Worm (Caenorhabditis elegans) whole organism, L4 larva: ENCODE data around the gene srd-56.

Experiments
- D1046.2 ChIP-seq: fragments of 200-800 bp; sonication (Bioruptor generic); IDR thresholded peaks from 2 replicates; pipeline ENCODE4 v1.3.6; 2022; ENCODE audit warnings: missing genetic modification characterization, missing compliant biosample characterization
- F26F4.8 ChIP-seq: fragments of 200-800 bp; sonication (Bioruptor generic); conservative IDR thresholded peaks from 2 replicates; pipeline ENCODE4 v1.3.6; 2022; ENCODE audit warnings: missing genetic modification characterization, missing compliant biosample characterization
- F44E2.7 ChIP-seq: fragments of 200-800 bp; sonication (Bioruptor generic); IDR thresholded peaks from 2 replicates; pipeline ENCODE4 v2.1.2; 2022; ENCODE audit warnings: missing genetic modification characterization, missing compliant biosample characterization
- R02D3.7 ChIP-seq: fragments of 150-350 bp; sonication (generic microtip); optimal IDR thresholded peaks from 3 replicates; lab custom pipeline; 2014; ENCODE audit warnings: missing biosample characterization, missing genetic modification characterization
- T20F7.1 ChIP-seq: fragments of 200-800 bp; sonication (Bioruptor generic); optimal IDR thresholded peaks from 2 replicates; lab custom pipeline; 2018; ENCODE audit warnings: mild to moderate bottlenecking, missing genetic modification characterization, missing compliant biosample characterization
- Y105C5A.15 ChIP-seq: fragments of 200-800 bp; sonication (Bioruptor generic); IDR thresholded peaks from 2 replicates; pipeline ENCODE4 v1.3.6; 2022; ENCODE audit warnings: missing genetic modification characterization, missing compliant biosample characterization
- Y48G9A.11 ChIP-seq: fragments of 200-800 bp; sonication (Bioruptor generic); IDR thresholded peaks from 2 replicates; pipeline ENCODE4 v1.3.6; 2022; ENCODE audit warnings: missing genetic modification reagents, missing genetic modification characterization, missing compliant biosample characterization
- Y5F2A.4 ChIP-seq: fragments of 200-800 bp; sonication (Bioruptor generic); optimal IDR thresholded peaks from 2 replicates; lab custom pipeline; 2018; ENCODE audit warnings: mild to moderate bottlenecking, missing genetic modification characterization, missing compliant biosample characterization
- Y75B8A.6 ChIP-seq: fragments of 200-800 bp; sonication (Bioruptor generic); IDR thresholded peaks from 2 replicates; pipeline ENCODE4 v1.3.6; 2022; ENCODE audit warnings: missing genetic modification reagents, missing genetic modification characterization, missing compliant biosample characterization
- aha-1 ChIP-seq: fragments of 150-350 bp; peaks from one replicate; lab custom pipeline; 2014; ENCODE audit warnings: missing biosample characterization, missing genetic modification characterization
- aly-2 ChIP-seq: sonication (generic microtip); optimal IDR thresholded peaks from 2 replicates; lab custom pipeline; 2018; ENCODE audit warnings: missing biosample characterization, missing genetic modification characterization
- attf-4 ChIP-seq: sonication (generic microtip); optimal IDR thresholded peaks from 3 replicates; lab custom pipeline; 2017; ENCODE audit warnings: missing biosample characterization, missing genetic modification characterization
- ceh-20 ChIP-seq: fragments of 200-800 bp; sonication (Bioruptor generic); IDR thresholded peaks from 2 replicates; pipeline ENCODE4 v1.3.6; 2022; ENCODE audit warnings: missing genetic modification reagents, missing genetic modification characterization, missing compliant biosample characterization
- ceh-32 ChIP-seq: sonication (generic microtip); optimal IDR thresholded peaks from 2 replicates; lab custom pipeline; 2016; ENCODE audit warnings: mild to moderate bottlenecking, missing genetic modification characterization, missing compliant biosample characterization; ENCODE audit not compliant: poor library complexity
- ceh-44 ChIP-seq: fragments of 200-800 bp; sonication (Bioruptor generic); IDR thresholded peaks from 2 replicates; pipeline ENCODE4 v1.3.6; 2022; ENCODE audit warnings: missing genetic modification reagents, missing genetic modification characterization, missing compliant biosample characterization
- ceh-62 ChIP-seq: sonication (generic microtip); optimal IDR thresholded peaks from 2 replicates; lab custom pipeline; 2017; ENCODE audit warnings: missing biosample characterization, missing genetic modification characterization
- ces-1 ChIP-seq: fragments of 150-350 bp; sonication (generic microtip); optimal IDR thresholded peaks from 4 replicates; lab custom pipeline; 2014; ENCODE audit warnings: missing biosample characterization, missing genetic modification reagents, missing genetic modification characterization
- ctbp-1 ChIP-seq: fragments of 200-800 bp; sonication (Bioruptor generic); IDR thresholded peaks from 2 replicates; pipeline ENCODE4 v1.3.6; 2022; ENCODE audit warnings: missing genetic modification reagents, missing genetic modification characterization, missing compliant biosample characterization
- daf-8 ChIP-seq: fragments of 200-800 bp; sonication (Bioruptor generic); IDR thresholded peaks from 2 replicates; pipeline ENCODE4 v1.3.6; 2022; ENCODE audit warnings: missing genetic modification characterization, missing compliant biosample characterization
- dpl-1 ChIP-seq: fragments of 150-350 bp; optimal IDR thresholded peaks from 2 replicates; lab custom pipeline; 2014; ENCODE audit warnings: missing biosample characterization, missing genetic modification reagents, missing genetic modification characterization
- dve-1 ChIP-seq: sonication (generic microtip); optimal IDR thresholded peaks from 2 replicates; lab custom pipeline; 2017; ENCODE audit warnings: antibody characterized with exemption, mild to moderate bottlenecking, missing genetic modification characterization, missing compliant biosample characterization; ENCODE audit not compliant: insufficient read depth
- egl-43 ChIP-seq: fragments of 200-800 bp; sonication (Bioruptor generic); IDR thresholded peaks from 2 replicates; pipeline ENCODE4 v1.3.6; 2022; ENCODE audit warnings: missing genetic modification reagents, missing genetic modification characterization, missing compliant biosample characterization
- fos-1 ChIP-seq: fragments of 150-350 bp; optimal IDR thresholded peaks from 2 replicates; lab custom pipeline; 2014; ENCODE audit warnings: missing biosample characterization, missing genetic modification characterization
- gei-8 ChIP-seq: fragments of 200-800 bp; sonication (Bioruptor generic); optimal IDR thresholded peaks from 2 replicates; lab custom pipeline; 2018; ENCODE audit warnings: mild to moderate bottlenecking, missing genetic modification characterization, missing compliant biosample characterization
- hlh-30 ChIP-seq: sonication (generic microtip); optimal IDR thresholded peaks from 2 replicates; lab custom pipeline; 2017; ENCODE audit warnings: antibody characterized with exemption, mild to moderate bottlenecking, missing genetic modification characterization, missing compliant biosample characterization; ENCODE audit not compliant: insufficient read depth
- jun-1 ChIP-seq: fragments of 150-350 bp; optimal IDR thresholded peaks from 2 replicates; lab custom pipeline; 2014; ENCODE audit warnings: missing biosample characterization, missing genetic modification reagents, missing genetic modification characterization
- lin-38 ChIP-seq: fragments of 200-800 bp; sonication (Bioruptor generic); IDR thresholded peaks from 2 replicates; pipeline ENCODE4 v1.3.6; 2022; ENCODE audit warnings: missing genetic modification reagents, missing genetic modification characterization, missing compliant biosample characterization
- madf-5 ChIP-seq, 2 experiments: fragments of 200-800 bp; sonication (Bioruptor generic); IDR thresholded peaks; 2 replicates each; pipeline ENCODE4 v1.3.6; 2022; ENCODE audit warnings: missing compliant biosample characterization in 2 of 2, missing genetic modification characterization in 2 of 2
- madf-9 ChIP-seq: fragments of 200-800 bp; sonication (Bioruptor generic); conservative IDR thresholded peaks from 2 replicates; pipeline ENCODE4 v1.3.6; 2022; ENCODE audit warnings: missing genetic modification reagents, missing genetic modification characterization, missing compliant biosample characterization
- mdl-1 ChIP-seq, 2 experiments: fragments of 150-350 bp in 1 of 2; sonication (generic microtip) in 1 of 2; optimal IDR thresholded peaks; 2 replicates each; lab custom pipeline; 2014 to 2017; ENCODE audit warnings: missing biosample characterization in 2 of 2, missing genetic modification characterization in 2 of 2
- mdt-29 ChIP-seq: fragments of 200-800 bp; sonication (Bioruptor generic); IDR thresholded peaks from 2 replicates; pipeline ENCODE4 v1.3.6; 2022; ENCODE audit warnings: missing genetic modification reagents, missing genetic modification characterization, missing compliant biosample characterization
- mes-2 ChIP-seq: sonication (generic microtip); optimal IDR thresholded peaks from 2 replicates; lab custom pipeline; 2016; ENCODE audit warnings: missing genotype, mild to moderate bottlenecking, missing genetic modification characterization, missing compliant biosample characterization; ENCODE audit not compliant: poor library complexity, severe bottlenecking
- nhr-102 ChIP-seq: sonication (generic microtip); optimal IDR thresholded peaks from 2 replicates; lab custom pipeline; 2016; ENCODE audit warnings: mild to moderate bottlenecking, missing genetic modification characterization, moderate library complexity, missing compliant biosample characterization
- nhr-11 ChIP-seq: fragments of 150-350 bp; optimal IDR thresholded peaks from 2 replicates; lab custom pipeline; 2014; ENCODE audit warnings: missing biosample characterization, missing genetic modification characterization
- nhr-28 ChIP-seq: fragments of 150-350 bp; optimal IDR thresholded peaks from 2 replicates; lab custom pipeline; 2014; ENCODE audit warnings: missing biosample characterization, missing genetic modification characterization
- nhr-41 ChIP-seq: fragments of 200-800 bp; sonication (Bioruptor generic); IDR thresholded peaks from 2 replicates; pipeline ENCODE4 v1.3.6; 2022; ENCODE audit warnings: missing genetic modification reagents, missing genetic modification characterization, missing compliant biosample characterization
- nhr-42 ChIP-seq: fragments of 200-800 bp; sonication (Bioruptor generic); IDR thresholded peaks from 2 replicates; pipeline ENCODE4 v1.3.6; 2022; ENCODE audit warnings: missing genetic modification characterization, missing compliant biosample characterization
- nhr-6 ChIP-seq: fragments of 150-350 bp; optimal IDR thresholded peaks from 2 replicates; lab custom pipeline; 2014; ENCODE audit warnings: missing biosample characterization, missing genetic modification characterization
- pha-4 ChIP-seq, 2 experiments: fragments of 150-350 bp in 1 of 2; fragments of 200-800 bp in 1 of 2; sonication (Bioruptor generic) in 1 of 2; IDR thresholded peaks in 1 of 2; optimal IDR thresholded peaks in 1 of 2; 2 replicates each; pipeline versions ENCODE4 v1.3.6 to Lab custom; 2014 to 2022; ENCODE audit warnings: missing genetic modification characterization in 2 of 2, missing genetic modification reagents in 2 of 2, missing biosample characterization in 1 of 2, missing compliant biosample characterization in 1 of 2
- sdz-12 ChIP-seq: fragments of 200-800 bp; sonication (Bioruptor generic); optimal IDR thresholded peaks from 2 replicates; lab custom pipeline; 2018; ENCODE audit warnings: mild to moderate bottlenecking, missing genetic modification characterization, missing compliant biosample characterization
- set-16 ChIP-seq: fragments of 200-800 bp; sonication (Bioruptor generic); IDR thresholded peaks from 2 replicates; pipeline ENCODE4 v1.3.6; 2022; ENCODE audit warnings: missing genetic modification reagents, missing genetic modification characterization, missing compliant biosample characterization
- skn-1 ChIP-seq: fragments of 150-350 bp; optimal IDR thresholded peaks from 2 replicates; lab custom pipeline; 2014; ENCODE audit warnings: missing biosample characterization, missing genetic modification characterization
- snpc-4 ChIP-seq: fragments of 150-350 bp; optimal IDR thresholded peaks from 2 replicates; lab custom pipeline; 2014; ENCODE audit warnings: missing biosample characterization, missing genetic modification characterization
- unc-62 ChIP-seq, 3 experiments: fragments of 150-350 bp in 1 of 3; sonication (generic microtip); optimal IDR thresholded peaks in 2 of 3; peaks in 1 of 3; 1 replicate in 1 of 3; 2 replicates in 2 of 3; lab custom pipeline; 2014 to 2017; ENCODE audit warnings: missing biosample characterization in 3 of 3, missing genetic modification characterization in 3 of 3, missing genetic modification reagents in 3 of 3, missing genotype in 1 of 3
- zfp-2 ChIP-seq: sonication (generic microtip); optimal IDR thresholded peaks from 2 replicates; lab custom pipeline; 2016; ENCODE audit warnings: mild to moderate bottlenecking, missing genetic modification characterization, missing compliant biosample characterization

srd-56 gene

ce11 chrII:7186117-7186516 lies 16.9 kb downstream of the srd-56 start:
- TF ChIP-seq aha-1 (tag; lab: Kevin White, UChicago) (peak; percentile 26), nhr-6 (tag; lab: Kevin White, UChicago) (no peak), pha-4 (GFP tag; IDR thresholded peaks at IDR 0.05; lab: Robert Waterston, UW) (no peak), pha-4 (tag; optimal IDR thresholded peaks at IDR 0.05; lab: Kevin White, UChicago) (no peak), F44E2.7 (GFP tag; lab: Robert Waterston, UW) (no peak), unc-62 (GFP tag; optimal IDR thresholded peaks at IDR 0.05 in 1 of 2; lab: Kevin White, UChicago) (peak in 1 of 2 experiments; percentile 97), unc-62 (tag; optimal IDR thresholded peaks at IDR 0.05; lab: Kevin White, UChicago) (no peak)

- peak; percentile 32 for TF ChIP-seq zfp-2 (tag; lab: Kevin White, UChicago)
- peak; percentile 67 for TF ChIP-seq T20F7.1 (GFP tag; lab: Kevin White, UChicago)
- peak; percentile 18 for TF ChIP-seq nhr-28 (tag; lab: Kevin White, UChicago)
- TF ChIP-seq R02D3.7 (tag; lab: Kevin White, UChicago), result no peak
- TF ChIP-seq nhr-11 (tag; lab: Kevin White, UChicago), result peak; percentile 57
- TF ChIP-seq ceh-62 (tag; lab: Kevin White, UChicago), result no peak
- TF ChIP-seq dve-1 (tag; lab: Kevin White, UChicago), result peak; percentile 61
- TF ChIP-seq mdt-29 (GFP tag; lab: Robert Waterston, UW), result peak; percentile 85
- TF ChIP-seq skn-1 (tag; lab: Kevin White, UChicago), result no peak
- no peak for TF ChIP-seq aly-2 (tag; lab: Kevin White, UChicago)
- peak; percentile 28 for TF ChIP-seq attf-4 (tag; lab: Kevin White, UChicago)
- 0 out of 2 replicates have a peak, but pooled peaks have one; percentile 68 for TF ChIP-seq Y105C5A.15
- peak; percentile 79 for TF ChIP-seq Y48G9A.11 (GFP tag; lab: Robert Waterston, UW)
- TF ChIP-seq sdz-12 (GFP tag; lab: Kevin White, UChicago), result peak; percentile 88
- TF ChIP-seq ctbp-1 (GFP tag; lab: Robert Waterston, UW), result peak; percentile 93
- peak in 1 of 2 experiments; percentile 89 for TF ChIP-seq unc-62 (GFP tag; optimal IDR thresholded peaks at IDR 0.05 in 1 of 2; lab: Kevin White, UChicago)
- peak; percentile 11 for TF ChIP-seq unc-62 (tag; optimal IDR thresholded peaks at IDR 0.05; lab: Kevin White, UChicago)
- TF ChIP-seq fos-1 (tag; lab: Kevin White, UChicago), result no peak
- TF ChIP-seq nhr-102, result peak; percentile 76
- peak; percentile 98 for TF ChIP-seq egl-43 (GFP tag; lab: Robert Waterston, UW)
- peak; percentile 96 for TF ChIP-seq pha-4 (GFP tag; IDR thresholded peaks at IDR 0.05; lab: Robert Waterston, UW)
- TF ChIP-seq pha-4 (tag; optimal IDR thresholded peaks at IDR 0.05; lab: Kevin White, UChicago), result peak; percentile 58
- TF ChIP-seq F26F4.8 (GFP tag; lab: Robert Waterston, UW), result peak; percentile 94
- peak; percentile 94 for TF ChIP-seq Y5F2A.4 (GFP tag; lab: Kevin White, UChicago)
- peak; percentile 74; the same call in 1 of the 2 replicates for TF ChIP-seq ceh-20 (GFP tag; lab: Robert Waterston, UW)
- no peak for TF ChIP-seq ces-1 (GFP tag; lab: Kevin White, UChicago)
- TF ChIP-seq snpc-4 (tag; lab: Kevin White, UChicago), result no peak
- TF ChIP-seq madf-5 (GFP tag; IDR thresholded peaks at IDR 0.05; lab: Robert Waterston, UW), result peak; percentile 74 to 96; a peak in 3 of 4 replicates
- TF ChIP-seq mes-2, result peak; percentile 86
- peak; percentile 87 for TF ChIP-seq lin-38
- TF ChIP-seq nhr-42 (GFP tag; lab: Robert Waterston, UW), result peak; percentile 69; the same call in 1 of the 2 replicates
- TF ChIP-seq Y75B8A.6, result peak; percentile 86
- TF ChIP-seq daf-8 (GFP tag; lab: Robert Waterston, UW), result peak; percentile 24; the same call in 1 of the 2 replicates
- TF ChIP-seq ceh-44 (GFP tag; lab: Robert Waterston, UW), result peak; percentile 77
- TF ChIP-seq hlh-30 (tag; lab: Kevin White, UChicago), result peak; percentile 58
- TF ChIP-seq set-16, result peak; percentile 54; the same call in 1 of the 2 replicates
- peak; percentile 91 for TF ChIP-seq gei-8
- no peak for TF ChIP-seq jun-1 (tag; lab: Kevin White, UChicago)
- peak; percentile 86 for TF ChIP-seq nhr-41 (GFP tag; lab: Robert Waterston, UW)
- TF ChIP-seq ceh-32 (tag; lab: Kevin White, UChicago), result peak; percentile 51
- peak; percentile 76 for TF ChIP-seq madf-9 (GFP tag; lab: Robert Waterston, UW)
- peak in 1 of 2 experiments; percentile 7 for TF ChIP-seq mdl-1 (tag; optimal IDR thresholded peaks at IDR 0.05; lab: Kevin White, UChicago)
- peak; percentile 40 for TF ChIP-seq dpl-1 (GFP tag; lab: Kevin White, UChicago)
- peak; percentile 85 for TF ChIP-seq D1046.2 (GFP tag; lab: Robert Waterston, UW)
These were observed 19.3 kb downstream of the srd-56 start, which contains the start of gene pdl-1 for ce11 chrII:7183493-7184272. pdl-1 (plus strand) TSS chrII:7183801.
